Worm (Caenorhabditis elegans): Measurements from ENCODE around the gene F23H12.3.

The F23H12.3 gene

ce11 chrV:12317894-12318553, 26.9 kb upstream of the F23H12.3 start, which contains the start of the genes R04F11.5 and R04F11.2:
R04F11.5 (minus strand) TSS chrV:12318019.
R04F11.2 (plus strand) TSS chrV:12318381.
- peak in 1 of 2 experiments; percentile 29 for TF ChIP-seq hif-1 (tag; optimal IDR thresholded peaks at IDR 0.05)
- peak; percentile 49; the same call in 1 of the 2 replicates for TF ChIP-seq hmg-1.1 (GFP tag; IDR thresholded peaks at IDR 0.05)
- TF ChIP-seq ama-1 (optimal IDR thresholded peaks at IDR 0.05): peak; percentile 40
- TF ChIP-seq nhr-77 (tag; optimal IDR thresholded peaks at IDR 0.05): peak; percentile 70
- no peak for TF ChIP-seq ctbp-1 (GFP tag; IDR thresholded peaks at IDR 0.05)
- TF ChIP-seq nhr-76 (tag; optimal IDR thresholded peaks at IDR 0.05): no peak
- 0 out of 2 replicates have a peak, but pooled peaks have one; percentile 34 for TF ChIP-seq arid-1 (GFP tag; conservative IDR thresholded peaks at IDR 0.05)
- TF ChIP-seq D1046.2 (GFP tag; IDR thresholded peaks at IDR 0.05): peak; percentile 99
- TF ChIP-seq hlh-11 (tag; optimal IDR thresholded peaks at IDR 0.05): peak; percentile 69
- TF ChIP-seq mdl-1 (tag; optimal IDR thresholded peaks at IDR 0.05): no peak
- TF ChIP-seq set-16 (GFP tag; IDR thresholded peaks at IDR 0.05): no peak
- TF ChIP-seq dpl-1 (GFP tag; optimal IDR thresholded peaks at IDR 0.05): peak; percentile 86
- no peak for TF ChIP-seq zip-11 (GFP tag; IDR thresholded peaks at IDR 0.05)
- peak; percentile 2 for TF ChIP-seq spr-1 (tag; optimal IDR thresholded peaks at IDR 0.05)
- peak; percentile 60 for TF ChIP-seq unc-130 (GFP tag; optimal IDR thresholded peaks at IDR 0.05)
- peak in 1 of 2 experiments; percentile 92 for TF ChIP-seq unc-62 (GFP tag; optimal IDR thresholded peaks at IDR 0.05 in 1 of 2)
- TF ChIP-seq unc-62 (tag; optimal IDR thresholded peaks at IDR 0.05): no peak
- peak; percentile 28 for TF ChIP-seq fkh-10 (GFP tag; optimal IDR thresholded peaks at IDR 0.05)
- peak; percentile 41 for TF ChIP-seq nhr-28 (tag; optimal IDR thresholded peaks at IDR 0.05)
- peak; percentile 19 for TF ChIP-seq ztf-7 (tag; optimal IDR thresholded peaks at IDR 0.05)
- TF ChIP-seq dmd-8 (GFP tag; IDR thresholded peaks at IDR 0.05): no peak
- peak; percentile 85 for TF ChIP-seq mes-2 (tag; optimal IDR thresholded peaks at IDR 0.05; ENCODE audit: poor library complexity, severe bottlenecking)
- TF ChIP-seq hlh-30 (tag; optimal IDR thresholded peaks at IDR 0.05; ENCODE audit: insufficient read depth): peak; percentile 67
- no peak for TF ChIP-seq ces-1 (GFP tag; optimal IDR thresholded peaks at IDR 0.05)
- peak; percentile 99 for TF ChIP-seq nhr-6 (tag; optimal IDR thresholded peaks at IDR 0.05)
- TF ChIP-seq cey-2 (tag; optimal IDR thresholded peaks at IDR 0.05; ENCODE audit: borderline replicate concordance, insufficient read depth): no peak
- TF ChIP-seq nhr-25 (tag; optimal IDR thresholded peaks at IDR 0.05; ENCODE audit: borderline replicate concordance, insufficient read depth): peak; percentile 2
- TF ChIP-seq Y48G9A.11 (GFP tag; IDR thresholded peaks at IDR 0.05): peak; percentile 100
- no peak for TF ChIP-seq ceh-44 (GFP tag; IDR thresholded peaks at IDR 0.05)
- peak; percentile 70 for TF ChIP-seq lin-38 (GFP tag; IDR thresholded peaks at IDR 0.05)
- TF ChIP-seq dve-1 (tag; optimal IDR thresholded peaks at IDR 0.05; ENCODE audit: insufficient read depth): peak; percentile 81
- peak; percentile 98 for TF ChIP-seq T20F7.1 (GFP tag; optimal IDR thresholded peaks at IDR 0.05)
- TF ChIP-seq mep-1 (tag; optimal IDR thresholded peaks at IDR 0.05): peak; percentile 84
- TF ChIP-seq nhr-11 (tag; optimal IDR thresholded peaks at IDR 0.05): peak; percentile 47
- no peak for TF ChIP-seq lim-7 (GFP tag; IDR thresholded peaks at IDR 0.05)
- no peak for TF ChIP-seq egl-43 (GFP tag; IDR thresholded peaks at IDR 0.05)
- peak; percentile 65 for TF ChIP-seq rbr-2 (tag; optimal IDR thresholded peaks at IDR 0.05)
- peak; percentile 94 to 99 for TF ChIP-seq lsy-2 (tag; optimal IDR thresholded peaks at IDR 0.05)

- TF ChIP-seq unc-130 (GFP tag; optimal IDR thresholded peaks at IDR 0.05) (no peak), hmg-1.1 (GFP tag; IDR thresholded peaks at IDR 0.05) (0 out of 2 replicates have a peak, but pooled peaks have one; percentile 9), pqm-1 (tag; optimal IDR thresholded peaks at IDR 0.05) (no peak), zip-11 (GFP tag; IDR thresholded peaks at IDR 0.05) (no peak), ceh-28 (tag; optimal IDR thresholded peaks at IDR 0.05) (no peak), gei-8 (GFP tag; optimal IDR thresholded peaks at IDR 0.05) (peak; percentile 20), nhr-102 (tag; optimal IDR thresholded peaks at IDR 0.05) (peak; percentile 45), nhr-11 (tag; optimal IDR thresholded peaks at IDR 0.05) (no peak), zfp-3 (GFP tag; conservative IDR thresholded peaks at IDR 0.05) (peak; percentile 42; the same call in 1 of the 2 replicates), F49E8.2 (tag; optimal IDR thresholded peaks at IDR 0.05; ENCODE audit: borderline replicate concordance) (peak; percentile 2), lsy-2 (tag; optimal IDR thresholded peaks at IDR 0.05) (peak in 1 of 2 experiments; percentile 29), mep-1 (tag; optimal IDR thresholded peaks at IDR 0.05) (peak; percentile 6), lin-1 (GFP tag; IDR thresholded peaks at IDR 0.05) (no peak), duxl-1 (tag; optimal IDR thresholded peaks at IDR 0.05; ENCODE audit: poor library complexity) (peak; percentile 64), arid-1 (GFP tag; conservative IDR thresholded peaks at IDR 0.05) (peak; percentile 32), zfp-2 (tag; optimal IDR thresholded peaks at IDR 0.05) (no peak), lin-38 (GFP tag; IDR thresholded peaks at IDR 0.05) (0 out of 2 replicates have a peak, but pooled peaks have one; percentile 31)
These were observed 24.6 kb upstream of the F23H12.3 start for ce11 chrV:12320274-12320839.
